Worm (Caenorhabditis elegans) whole organism, mixed stage, embryonic: ENCODE measurements around the gene clec-175.

Experiments
- bed-3 ChIP-seq: fragments of 200-800 bp; sonication (Bioruptor generic); optimal IDR thresholded peaks from 3 replicates; lab custom pipeline; 2018; ENCODE audit warnings: mild to moderate bottlenecking, missing genetic modification characterization, moderate library complexity, missing compliant biosample characterization
- blmp-1 ChIP-seq: fragments of 150-350 bp; optimal IDR thresholded peaks from 2 replicates; lab custom pipeline; 2014; ENCODE audit warnings: missing biosample characterization, missing genetic modification characterization
- ceh-39 ChIP-seq: fragments of 150-350 bp; optimal IDR thresholded peaks from 2 replicates; lab custom pipeline; 2014; ENCODE audit warnings: missing biosample characterization, missing genetic modification characterization
- ceh-43 ChIP-seq: fragments of 200-800 bp; sonication (Bioruptor generic); optimal IDR thresholded peaks from 2 replicates; lab custom pipeline; 2018; ENCODE audit warnings: mild to moderate bottlenecking, missing genetic modification characterization, moderate library complexity, missing compliant biosample characterization
- ceh-83 ChIP-seq: fragments of 200-800 bp; sonication (Bioruptor generic); optimal IDR thresholded peaks from 2 replicates; lab custom pipeline; 2018; ENCODE audit warnings: mild to moderate bottlenecking, missing genetic modification characterization, missing compliant biosample characterization
- cnd-1 ChIP-seq: fragments of 200-800 bp; sonication (Bioruptor generic); optimal IDR thresholded peaks from 2 replicates; lab custom pipeline; 2018; ENCODE audit warnings: mild to moderate bottlenecking, missing genetic modification characterization, missing compliant biosample characterization
- flh-1 ChIP-seq: fragments of 200-800 bp; sonication (Bioruptor generic); optimal IDR thresholded peaks from 2 replicates; lab custom pipeline; 2018; ENCODE audit warnings: mild to moderate bottlenecking, missing genetic modification characterization, moderate library complexity, missing compliant biosample characterization
- lin-13 ChIP-seq: fragments of 150-350 bp; optimal IDR thresholded peaks from 2 replicates; lab custom pipeline; 2014; ENCODE audit warnings: missing biosample characterization, missing genetic modification characterization
- lin-32 ChIP-seq: fragments of 200-800 bp; sonication (Bioruptor generic); optimal IDR thresholded peaks from 2 replicates; lab custom pipeline; 2018; ENCODE audit warnings: mild to moderate bottlenecking, missing genetic modification characterization, missing compliant biosample characterization
- lsy-2 ChIP-seq: fragments of 150-350 bp; optimal IDR thresholded peaks from 2 replicates; lab custom pipeline; 2014; ENCODE audit warnings: missing biosample characterization, missing genetic modification characterization
- mab-5 ChIP-seq: fragments of 150-350 bp; optimal IDR thresholded peaks from 2 replicates; lab custom pipeline; 2014; ENCODE audit warnings: missing biosample characterization, missing genetic modification characterization
- mls-2 ChIP-seq: sonication (generic microtip); optimal IDR thresholded peaks from 2 replicates; lab custom pipeline; 2016; ENCODE audit warnings: mild to moderate bottlenecking, missing genetic modification characterization, moderate library complexity, missing compliant biosample characterization
- nhr-12 ChIP-seq: fragments of 150-350 bp; optimal IDR thresholded peaks from 2 replicates; lab custom pipeline; 2014; ENCODE audit warnings: missing biosample characterization, missing genetic modification characterization
- nhr-2 ChIP-seq: fragments of 150-350 bp; optimal IDR thresholded peaks from 2 replicates; lab custom pipeline; 2014; ENCODE audit warnings: missing biosample characterization, missing genetic modification characterization
- nhr-28 ChIP-seq: fragments of 150-350 bp; optimal IDR thresholded peaks from 2 replicates; lab custom pipeline; 2014; ENCODE audit warnings: missing biosample characterization, missing genetic modification characterization
- nhr-76 ChIP-seq: sonication (generic microtip); optimal IDR thresholded peaks from 2 replicates; lab custom pipeline; 2017; ENCODE audit warnings: missing biosample characterization, missing genetic modification characterization
- pha-4 ChIP-seq: fragments of 150-350 bp; optimal IDR thresholded peaks from 2 replicates; lab custom pipeline; 2018; ENCODE audit warnings: missing biosample characterization, missing genetic modification reagents, missing genetic modification characterization
- snpc-4 ChIP-seq: fragments of 150-350 bp; optimal IDR thresholded peaks from 2 replicates; lab custom pipeline; 2014; ENCODE audit warnings: missing biosample characterization, missing genetic modification characterization
- sptf-1 ChIP-seq: sonication (generic microtip); optimal IDR thresholded peaks from 2 replicates; lab custom pipeline; 2017; ENCODE audit warnings: mild to moderate bottlenecking, missing genetic modification characterization, moderate library complexity, missing compliant biosample characterization
- unc-39 ChIP-seq: fragments of 150-350 bp; optimal IDR thresholded peaks from 2 replicates; lab custom pipeline; 2014; ENCODE audit warnings: missing biosample characterization, missing genetic modification characterization
- zip-8 ChIP-seq: fragments of 150-350 bp; optimal IDR thresholded peaks from 2 replicates; lab custom pipeline; 2014; ENCODE audit warnings: missing biosample characterization, missing genetic modification characterization
- ztf-11 ChIP-seq: fragments of 150-350 bp; optimal IDR thresholded peaks from 2 replicates; lab custom pipeline; 2014; ENCODE audit warnings: missing biosample characterization, missing genetic modification characterization

Gene clec-175

ce11 chrIV:4472418-4473173 is 50.5 kb downstream of the clec-175 start:
- TF ChIP-seq mab-5 (no peak), lin-32 (no peak), lsy-2 (tag; lab: Kevin White, UChicago) (no peak), flh-1 (no peak), snpc-4 (no peak), bed-3 (no peak), ceh-39 (tag; lab: Kevin White, UChicago) (no peak), mls-2 (tag; lab: Kevin White, UChicago) (no peak), zip-8 (tag; lab: Kevin White, UChicago) (no peak), sptf-1 (no peak), lin-13 (tag; lab: Kevin White, UChicago) (no peak), nhr-76 (no peak), ztf-11 (tag; lab: Kevin White, UChicago) (no peak), pha-4 (tag; lab: Kevin White, UChicago) (no peak), ceh-83 (GFP tag; lab: Kevin White, UChicago) (no peak), nhr-12 (tag; lab: Kevin White, UChicago) (no peak)

ce11 chrIV:4473767-4474166 is 51.6 kb downstream of the clec-175 start:
- TF ChIP-seq lin-13 (tag; lab: Kevin White, UChicago) (no peak), unc-39 (tag; lab: Kevin White, UChicago) (no peak), pha-4 (tag; lab: Kevin White, UChicago) (no peak), ceh-43 (GFP tag; lab: Kevin White, UChicago) (no peak), lin-32 (no peak), blmp-1 (tag; lab: Kevin White, UChicago) (no peak), nhr-2 (no peak), cnd-1 (no peak)

- no peak for TF ChIP-seq nhr-28 (tag; lab: Kevin White, UChicago)
These were observed 53.4 kb downstream of the clec-175 start for ce11 chrIV:4475362-4476086.
